Worm (Caenorhabditis elegans): ENCODE measurements around the gene C26B9.1.

C26B9.1 gene

ce11 chrX:5348529-5349148, 4.3 kb downstream of the C26B9.1 start, which contains the start of gene syx-3:
syx-3 (plus strand) TSS chrX:5349098.
- TF ChIP-seq R02D3.7 (tag; optimal IDR thresholded peaks at IDR 0.05), result no peak
- no peak for TF ChIP-seq nhr-6 (tag; optimal IDR thresholded peaks at IDR 0.05)
- no peak for TF ChIP-seq dmd-4 (tag; optimal IDR thresholded peaks at IDR 0.05)
- no peak for TF ChIP-seq fos-1 (tag; optimal IDR thresholded peaks at IDR 0.05)
- TF ChIP-seq ztf-1 (GFP tag; conservative IDR thresholded peaks at IDR 0.05), result no peak
- TF ChIP-seq unc-39 (tag; optimal IDR thresholded peaks at IDR 0.05), result no peak

DNA sequence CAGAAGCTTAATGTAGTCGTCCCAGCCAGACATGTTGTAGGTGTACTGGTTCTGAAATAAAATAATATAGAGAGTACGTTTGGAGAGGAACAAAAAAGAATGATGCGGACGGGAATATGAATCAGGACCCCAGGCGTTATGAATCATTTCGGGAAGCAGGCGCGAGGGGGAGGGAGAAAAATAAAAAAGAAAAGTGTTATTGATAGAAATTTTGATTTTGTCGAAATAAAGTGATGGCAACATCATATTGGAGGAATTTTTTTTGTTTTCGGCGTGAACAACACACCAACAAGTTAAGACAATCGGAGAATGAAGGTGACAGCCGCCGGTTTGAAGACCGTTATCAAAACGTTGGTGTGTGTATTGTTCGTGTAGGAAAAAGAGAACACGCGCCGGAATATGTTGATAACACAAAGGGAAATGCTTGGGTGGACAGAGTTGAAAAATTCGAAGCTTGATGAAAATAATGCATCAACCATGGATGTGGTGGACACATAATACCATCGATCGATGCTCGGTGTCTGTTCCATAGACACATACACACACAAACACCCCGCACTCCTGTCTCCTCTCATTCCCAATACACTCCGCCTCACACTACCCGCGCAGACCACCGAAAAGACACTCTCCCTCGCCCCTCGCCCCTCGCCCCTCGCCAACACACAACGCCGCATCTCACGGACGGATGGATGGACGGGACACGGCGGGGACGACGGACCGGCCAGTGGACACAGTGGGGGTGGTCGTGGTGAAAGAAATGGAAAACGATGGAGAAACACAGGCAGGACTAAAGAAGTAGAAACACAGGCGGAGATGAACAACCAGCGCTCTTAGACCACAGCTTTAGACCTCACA, 9.9 kb downstream of the C26B9.1 start, which contains the start of gene pfn-2:
Gene pfn-2 (minus strand): TSS at position 51 of the 855 bp plus-strand sequence.
- TF ChIP-seq fos-1 (tag; optimal IDR thresholded peaks at IDR 0.05), result peak; percentile 16
- TF ChIP-seq nhr-11 (tag; optimal IDR thresholded peaks at IDR 0.05), result no peak
- peak; percentile 29 for TF ChIP-seq F13H6.1 (tag; optimal IDR thresholded peaks at IDR 0.05)
- TF ChIP-seq crh-2 (tag; optimal IDR thresholded peaks at IDR 0.05), result peak; percentile 3
- peak; percentile 44 for TF ChIP-seq unc-55 (GFP tag; optimal IDR thresholded peaks at IDR 0.05)
- no peak for TF ChIP-seq mdl-1 (tag; optimal IDR thresholded peaks at IDR 0.05)
- TF ChIP-seq unc-39 (tag; optimal IDR thresholded peaks at IDR 0.05), result no peak
- no peak for TF ChIP-seq Y55F3AM.14 (GFP tag; optimal IDR thresholded peaks at IDR 0.05)
- no peak for TF ChIP-seq blmp-1 (tag; optimal IDR thresholded peaks at IDR 0.05; ENCODE audit: insufficient read depth)
- no peak for TF ChIP-seq nhr-23 (tag; optimal IDR thresholded peaks at IDR 0.05)
- TF ChIP-seq lin-13 (GFP tag; optimal IDR thresholded peaks at IDR 0.05), result no peak
- TF ChIP-seq snpc-4 (tag; optimal IDR thresholded peaks at IDR 0.05), result peak; percentile 21
- TF ChIP-seq sma-3 (GFP tag; optimal IDR thresholded peaks at IDR 0.05), result no peak
- TF ChIP-seq nhr-237 (tag; optimal IDR thresholded peaks at IDR 0.05), result no peak

DNA sequence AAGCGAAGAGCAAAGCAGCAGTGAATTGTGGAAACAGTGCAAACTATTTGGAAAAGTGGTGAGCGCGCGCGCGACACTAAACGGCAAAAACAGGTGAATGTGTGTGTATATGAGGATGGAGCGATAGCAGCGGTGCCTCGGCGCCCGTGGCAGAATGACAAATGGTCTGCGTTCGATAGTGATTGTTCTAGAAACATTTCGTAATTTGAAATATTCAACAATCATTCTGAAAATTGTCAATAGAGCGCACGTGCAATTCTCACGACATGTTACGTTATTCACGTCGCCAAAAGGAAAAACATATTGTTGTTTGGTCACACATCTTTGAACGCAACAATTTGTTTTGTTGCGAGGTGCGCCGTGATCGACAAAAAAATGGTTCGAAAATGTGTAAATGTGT, 10.9 kb downstream of the C26B9.1 start:
- TF ChIP-seq C34F6.9 (tag; optimal IDR thresholded peaks at IDR 0.05), result peak; percentile 9
- TF ChIP-seq blmp-1 (tag; optimal IDR thresholded peaks at IDR 0.05; ENCODE audit: insufficient read depth), result no peak
- TF ChIP-seq lin-11 (tag; optimal IDR thresholded peaks at IDR 0.05), result peak; percentile 7
- no peak for TF ChIP-seq mdl-1 (tag; optimal IDR thresholded peaks at IDR 0.05)
- peak; percentile 2 for TF ChIP-seq F13H6.1 (tag; optimal IDR thresholded peaks at IDR 0.05)
- TF ChIP-seq crh-2 (tag; optimal IDR thresholded peaks at IDR 0.05), result peak; percentile 41
- peak; percentile 23 for TF ChIP-seq nhr-129 (tag; optimal IDR thresholded peaks at IDR 0.05)

DNA sequence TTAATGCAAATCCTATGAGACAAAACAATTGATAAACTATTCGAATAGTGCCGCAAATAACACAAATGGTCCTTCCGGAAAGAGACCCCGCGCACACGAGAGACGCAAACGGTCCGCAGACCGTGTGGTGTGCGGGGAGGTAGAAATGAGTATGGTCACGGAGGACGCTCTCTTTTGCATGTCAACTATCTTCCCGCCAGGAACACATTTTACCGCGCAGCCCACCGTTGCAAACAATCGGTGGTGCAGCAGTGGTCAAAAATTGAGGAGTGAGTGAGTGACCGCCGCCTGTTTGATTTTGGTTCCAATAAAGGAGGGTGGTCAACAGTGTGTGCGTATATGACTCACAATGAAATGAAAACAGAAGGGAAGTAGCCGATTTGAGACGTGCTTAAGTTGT, 16.3 kb downstream of the C26B9.1 start:
- TF ChIP-seq ZK546.5 (tag; optimal IDR thresholded peaks at IDR 0.05), result no peak
- TF ChIP-seq nhr-23 (tag; optimal IDR thresholded peaks at IDR 0.05), result no peak
- TF ChIP-seq C34F6.9 (tag; optimal IDR thresholded peaks at IDR 0.05), result no peak
- no peak for TF ChIP-seq unc-55 (GFP tag; optimal IDR thresholded peaks at IDR 0.05)
- no peak for TF ChIP-seq peb-1 (tag; optimal IDR thresholded peaks at IDR 0.05)
- TF ChIP-seq aly-2 (tag; optimal IDR thresholded peaks at IDR 0.05), result no peak
- TF ChIP-seq unc-39 (tag; optimal IDR thresholded peaks at IDR 0.05), result no peak
- no peak for TF ChIP-seq nhr-6 (tag; optimal IDR thresholded peaks at IDR 0.05)
- no peak for TF ChIP-seq nhr-25 (tag; optimal IDR thresholded peaks at IDR 0.05)
- no peak for TF ChIP-seq elt-1 (tag; optimal IDR thresholded peaks at IDR 0.05)

DNA sequence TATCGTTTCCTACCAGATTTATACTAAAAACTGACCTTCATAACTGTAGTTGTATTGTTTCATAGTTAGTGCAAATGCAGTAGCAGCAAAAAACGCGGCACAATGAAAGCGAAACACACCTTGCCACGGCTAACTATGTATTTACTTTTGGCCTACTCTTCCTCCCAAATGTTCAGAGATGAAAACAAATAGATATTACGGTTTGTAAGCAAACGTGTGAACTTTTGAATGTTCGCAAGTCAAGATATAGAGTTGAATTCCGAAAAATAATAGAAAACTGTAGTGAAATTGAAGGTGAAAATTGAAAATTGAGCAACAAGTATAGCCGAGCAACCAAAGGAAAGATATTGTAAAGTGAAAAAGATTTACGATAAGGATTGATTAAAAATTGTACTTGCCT, 19.8 kb downstream of the C26B9.1 start, which contains the start of gene chtl-1:
Gene chtl-1 (minus strand): TSS at position 101 of the 400 bp plus-strand sequence.
- TF ChIP-seq nhr-6 (tag; optimal IDR thresholded peaks at IDR 0.05) (no peak), nhr-25 (tag; optimal IDR thresholded peaks at IDR 0.05) (no peak), ceh-16 (tag; optimal IDR thresholded peaks at IDR 0.05) (no peak)

ce11 chrX:5365437-5365836, 21.1 kb downstream of the C26B9.1 start, which contains the start of gene F35C8.5:
F35C8.5 (plus strand) TSS chrX:5365813.
- TF ChIP-seq unc-62 (GFP tag; optimal IDR thresholded peaks at IDR 0.05) (no peak), fos-1 (tag; optimal IDR thresholded peaks at IDR 0.05) (peak; percentile 38)

Data from whole organism, L2 larva.